Worm (Caenorhabditis elegans) whole organism, L4 larva: ENCODE measurements around the gene Y69H2.1.
A peak's percentile ranks its signal among the peaks of the same experiment; 100 is the strongest.

Experiments
- aly-2 ChIP-seq: sonication (generic microtip); optimal IDR thresholded peaks from 2 replicates; lab custom pipeline; 2018; ENCODE audit warnings: missing biosample characterization, missing genetic modification characterization
- ama-1 ChIP-seq: fragments of 150-350 bp; optimal IDR thresholded peaks from 2 replicates; lab custom pipeline; 2014; ENCODE audit warnings: inconsistent platforms, mixed read lengths
- lin-15B ChIP-seq: fragments of 150-350 bp; sonication (generic microtip); optimal IDR thresholded peaks from 3 replicates; lab custom pipeline; 2014; ENCODE audit warnings: missing biosample characterization, missing genetic modification characterization
- nhr-11 ChIP-seq: fragments of 150-350 bp; optimal IDR thresholded peaks from 2 replicates; lab custom pipeline; 2014; ENCODE audit warnings: missing biosample characterization, missing genetic modification characterization
- snpc-4 ChIP-seq: fragments of 150-350 bp; optimal IDR thresholded peaks from 2 replicates; lab custom pipeline; 2014; ENCODE audit warnings: missing biosample characterization, missing genetic modification characterization
- tra-1 ChIP-seq: fragments of 200-800 bp; sonication (Bioruptor generic); IDR thresholded peaks from 2 replicates; pipeline ENCODE4 v1.3.6; 2022; ENCODE audit warnings: missing genetic modification reagents, missing genetic modification characterization, missing compliant biosample characterization
- unc-62 ChIP-seq, 3 experiments: fragments of 150-350 bp in 1 of 3; sonication (generic microtip); optimal IDR thresholded peaks in 2 of 3; peaks in 1 of 3; 1 replicate in 1 of 3; 2 replicates in 2 of 3; lab custom pipeline; 2014 to 2017; ENCODE audit warnings: missing biosample characterization in 3 of 3, missing genetic modification characterization in 3 of 3, missing genetic modification reagents in 3 of 3, missing genotype in 1 of 3
- ztf-11 ChIP-seq: fragments of 150-350 bp; optimal IDR thresholded peaks from 2 replicates; lab custom pipeline; 2014; ENCODE audit warnings: missing biosample characterization, missing genetic modification characterization

- TF ChIP-seq unc-62 (GFP tag; optimal IDR thresholded peaks at IDR 0.05 in 1 of 2; lab: Kevin White, UChicago) (peak in 1 of 2 experiments; percentile 72), unc-62 (tag; optimal IDR thresholded peaks at IDR 0.05; lab: Kevin White, UChicago) (no peak), tra-1 (no peak), aly-2 (tag; lab: Kevin White, UChicago) (no peak), ama-1 (lab: Kevin White, UChicago) (no peak), lin-15B (no peak), snpc-4 (tag; lab: Kevin White, UChicago) (no peak), nhr-11 (tag; lab: Kevin White, UChicago) (peak; percentile 59), ztf-11 (tag; lab: Kevin White, UChicago) (no peak)
These were observed 40.8 kb downstream of the Y69H2.1 start for ce11 chrV:18581393-18582113.
